Worm (Caenorhabditis elegans) whole organism, L1 larva: ENCODE measurements around the gene vps-29.

ENCODE experiments used
- C16A3.4 ChIP-seq: fragments of 150-350 bp; optimal IDR thresholded peaks from 2 replicates; lab custom pipeline; 2014; ENCODE audit warnings: missing biosample characterization, missing genetic modification characterization
- F16B12.6 ChIP-seq: fragments of 150-350 bp; optimal IDR thresholded peaks from 2 replicates; lab custom pipeline; 2014; ENCODE audit warnings: missing biosample characterization, missing genetic modification characterization
- aly-2 ChIP-seq: fragments of 150-350 bp; optimal IDR thresholded peaks from 2 replicates; lab custom pipeline; 2014; ENCODE audit warnings: missing biosample characterization, missing genetic modification characterization
- blmp-1 ChIP-seq: fragments of 150-350 bp; optimal IDR thresholded peaks from 2 replicates; lab custom pipeline; 2014; ENCODE audit warnings: missing biosample characterization, missing genetic modification characterization
- ceh-63 ChIP-seq: fragments of 200-800 bp; sonication (Bioruptor generic); optimal IDR thresholded peaks from 2 replicates; lab custom pipeline; 2018; ENCODE audit warnings: mild to moderate bottlenecking, missing genetic modification characterization, missing compliant biosample characterization
- efl-1 ChIP-seq, 4 experiments: fragments of 150-350 bp; optimal IDR thresholded peaks in 3 of 4; peaks in 1 of 4; 1 replicate in 1 of 4; 2 replicates in 3 of 4; lab custom pipeline; 2014; ENCODE audit warnings: missing biosample characterization in 2 of 4, missing genetic modification characterization in 2 of 4, missing genetic modification reagents in 2 of 4
- elt-2 ChIP-seq: sonication (generic microtip); optimal IDR thresholded peaks from 2 replicates; lab custom pipeline; 2016; ENCODE audit warnings: missing genetic modification characterization, mild to moderate bottlenecking, inconsistent platforms, missing compliant biosample characterization, missing genetic modification reagents
- elt-3 ChIP-seq, 6 experiments: fragments of 150-350 bp in 1 of 6; sonication (generic microtip); optimal IDR thresholded peaks; 2 replicates each; lab custom pipeline; 2017 to 2018; ENCODE audit warnings: missing biosample characterization in 6 of 6, missing genetic modification characterization in 6 of 6, inconsistent platforms in 1 of 6
- ets-5 ChIP-seq: fragments of 200-800 bp; sonication (Bioruptor generic); IDR thresholded peaks from 2 replicates; pipeline ENCODE4 v1.3.6; 2022; ENCODE audit warnings: missing genetic modification characterization, missing compliant biosample characterization
- fkh-4 ChIP-seq: sonication (generic microtip); optimal IDR thresholded peaks from 2 replicates; lab custom pipeline; 2016; ENCODE audit warnings: missing compliant biosample characterization, missing genetic modification characterization, borderline replicate concordance
- fkh-8 ChIP-seq: sonication (generic microtip); optimal IDR thresholded peaks from 2 replicates; lab custom pipeline; 2016; ENCODE audit warnings: mild to moderate bottlenecking, missing genetic modification characterization, missing compliant biosample characterization
- hlh-17 ChIP-seq: fragments of 200-800 bp; sonication (Bioruptor generic); optimal IDR thresholded peaks from 2 replicates; lab custom pipeline; 2018; ENCODE audit warnings: missing genetic modification characterization, mild to moderate bottlenecking, missing compliant biosample characterization, moderate library complexity, borderline replicate concordance
- hpl-2 ChIP-seq: fragments of 150-350 bp; optimal IDR thresholded peaks from 2 replicates; lab custom pipeline; 2014; ENCODE audit warnings: missing biosample characterization, missing genetic modification reagents, missing genetic modification characterization
- irx-1 ChIP-seq: sonication (generic microtip); optimal IDR thresholded peaks from 2 replicates; lab custom pipeline; 2016; ENCODE audit warnings: missing genetic modification characterization, missing compliant biosample characterization
- lin-14 ChIP-seq: fragments of 200-800 bp; sonication (Bioruptor generic); optimal IDR thresholded peaks from 2 replicates; lab custom pipeline; 2018; ENCODE audit warnings: mild to moderate bottlenecking, missing genetic modification characterization, moderate library complexity, missing compliant biosample characterization
- lin-15B ChIP-seq: fragments of 150-350 bp; sonication (generic microtip); optimal IDR thresholded peaks from 3 replicates; lab custom pipeline; 2014; ENCODE audit warnings: missing biosample characterization, missing genetic modification characterization
- lin-35 ChIP-seq, 2 experiments: fragments of 150-350 bp; optimal IDR thresholded peaks; 2 replicates each; lab custom pipeline; 2014; ENCODE audit warnings: missing biosample characterization in 2 of 2, missing genetic modification characterization in 2 of 2, missing genetic modification reagents in 2 of 2
- lir-3 ChIP-seq: sonication (generic microtip); optimal IDR thresholded peaks from 2 replicates; lab custom pipeline; 2016; ENCODE audit warnings: mild to moderate bottlenecking, missing genetic modification characterization, moderate library complexity, missing compliant biosample characterization; ENCODE audit not compliant: poor library complexity
- lsy-2 ChIP-seq, 2 experiments: fragments of 150-350 bp; optimal IDR thresholded peaks; 2 replicates each; lab custom pipeline; 2014; ENCODE audit warnings: missing biosample characterization in 2 of 2, missing genetic modification characterization in 2 of 2
- mdl-1 ChIP-seq, 2 experiments: fragments of 150-350 bp; optimal IDR thresholded peaks; 2 replicates each; lab custom pipeline; 2014 to 2017; ENCODE audit warnings: missing biosample characterization in 2 of 2, missing genetic modification characterization in 2 of 2, inconsistent platforms in 1 of 2
- mep-1 ChIP-seq: fragments of 150-350 bp; optimal IDR thresholded peaks from 2 replicates; lab custom pipeline; 2014; ENCODE audit warnings: missing biosample characterization, missing genetic modification characterization
- nhr-19 ChIP-seq: fragments of 200-800 bp; sonication (Bioruptor generic); conservative IDR thresholded peaks from 2 replicates; pipeline ENCODE4 v1.3.6; 2022; ENCODE audit warnings: missing genetic modification characterization, missing compliant biosample characterization
- nhr-47 ChIP-seq: sonication (generic microtip); optimal IDR thresholded peaks from 2 replicates; lab custom pipeline; 2016; ENCODE audit warnings: mild to moderate bottlenecking, missing genetic modification characterization, moderate library complexity, missing compliant biosample characterization
- nhr-85 ChIP-seq: sonication (generic microtip); peaks from one replicate; lab custom pipeline; 2016; ENCODE audit warnings: missing genetic modification characterization, inconsistent platforms, missing compliant biosample characterization
- nhr-90 ChIP-seq: sonication (generic microtip); optimal IDR thresholded peaks from 2 replicates; lab custom pipeline; 2016; ENCODE audit warnings: mild to moderate bottlenecking, missing genetic modification characterization, missing compliant biosample characterization; ENCODE audit not compliant: poor library complexity
- pag-3 ChIP-seq: sonication (generic microtip); optimal IDR thresholded peaks from 2 replicates; lab custom pipeline; 2017; ENCODE audit warnings: missing genetic modification characterization, mild to moderate bottlenecking, missing compliant biosample characterization, antibody characterized with exemption, borderline replicate concordance; ENCODE audit not compliant: insufficient read depth
- pax-3 ChIP-seq: fragments of 200-800 bp; sonication (Bioruptor generic); optimal IDR thresholded peaks from 2 replicates; lab custom pipeline; 2018; ENCODE audit warnings: mild to moderate bottlenecking, missing genetic modification characterization, moderate library complexity, missing compliant biosample characterization
- pqm-1 ChIP-seq: sonication (generic microtip); optimal IDR thresholded peaks from 3 replicates; lab custom pipeline; 2017; ENCODE audit warnings: missing biosample characterization, missing genetic modification characterization
- rnt-1 ChIP-seq: sonication (generic microtip); optimal IDR thresholded peaks from 2 replicates; lab custom pipeline; 2016; ENCODE audit warnings: mild to moderate bottlenecking, missing genetic modification characterization, moderate library complexity, missing compliant biosample characterization
- snu-23 ChIP-seq: sonication (generic microtip); optimal IDR thresholded peaks from 2 replicates; lab custom pipeline; 2016; ENCODE audit warnings: missing genetic modification characterization, missing compliant biosample characterization
- tbx-2 ChIP-seq: sonication (generic microtip); optimal IDR thresholded peaks from 2 replicates; lab custom pipeline; 2016; ENCODE audit warnings: missing genetic modification characterization, missing compliant biosample characterization
- unc-30 ChIP-seq: sonication (generic microtip); optimal IDR thresholded peaks from 2 replicates; lab custom pipeline; 2017; ENCODE audit warnings: missing biosample characterization, missing genetic modification characterization
- unc-62 ChIP-seq: fragments of 150-350 bp; optimal IDR thresholded peaks from 2 replicates; lab custom pipeline; 2014; ENCODE audit warnings: missing biosample characterization, missing genetic modification reagents, missing genetic modification characterization
- unc-98 ChIP-seq: fragments of 200-800 bp; sonication (Bioruptor generic); IDR thresholded peaks from 2 replicates; pipeline ENCODE4 v1.3.6; 2022; ENCODE audit warnings: missing genetic modification characterization, missing compliant biosample characterization
- ztf-4 ChIP-seq: fragments of 150-350 bp; optimal IDR thresholded peaks from 2 replicates; lab custom pipeline; 2014; ENCODE audit warnings: missing biosample characterization, missing genetic modification characterization

vps-29 gene

ce11 chrIII:10136778-10137177 lies 23.9 kb upstream of the vps-29 start, which contains the start of gene ZK1128.7 (continued):
- TF ChIP-seq snu-23 (GFP tag; lab: Kevin White, UChicago), result no peak
- TF ChIP-seq lin-14, result peak; percentile 32
- TF ChIP-seq C16A3.4, result no peak
- no peak for TF ChIP-seq lir-3 (tag; lab: Kevin White, UChicago)
- no peak for TF ChIP-seq fkh-4 (tag; lab: Kevin White, UChicago)
- TF ChIP-seq nhr-90 (tag; lab: Kevin White, UChicago), result no peak
- TF ChIP-seq pag-3 (tag; lab: Kevin White, UChicago), result no peak
- TF ChIP-seq nhr-47 (tag; lab: Kevin White, UChicago), result no peak
- no peak for TF ChIP-seq hpl-2 (GFP tag; lab: Kevin White, UChicago)
- TF ChIP-seq ets-5 (GFP tag; lab: Robert Waterston, UW), result no peak
- TF ChIP-seq fkh-8 (tag; lab: Kevin White, UChicago), result peak; percentile 5
- peak in 1 of 2 experiments; percentile 16 for TF ChIP-seq lsy-2 (tag; optimal IDR thresholded peaks at IDR 0.05; lab: Kevin White, UChicago)
- TF ChIP-seq hlh-17 (GFP tag; lab: Kevin White, UChicago), result no peak
- TF ChIP-seq blmp-1 (tag; lab: Kevin White, UChicago), result peak; percentile 81
- TF ChIP-seq unc-98, result no peak
- TF ChIP-seq tbx-2 (tag; lab: Kevin White, UChicago), result no peak
- TF ChIP-seq rnt-1 (tag; lab: Kevin White, UChicago), result no peak
- no peak for TF ChIP-seq ztf-4 (tag; lab: Kevin White, UChicago)
- no peak for TF ChIP-seq elt-2 (tag; lab: Kevin White, UChicago)

ce11 chrIII:10134517-10134916 lies 21.7 kb upstream of the vps-29 start:
- TF ChIP-seq pqm-1 (tag; lab: Kevin White, UChicago), result peak; percentile 13
- TF ChIP-seq mdl-1 (tag; optimal IDR thresholded peaks at IDR 0.05; lab: Kevin White, UChicago), result no peak
- TF ChIP-seq ztf-4 (tag; lab: Kevin White, UChicago), result no peak

ce11 chrIII:10132495-10133450 lies 19.9 kb upstream of the vps-29 start:
- TF ChIP-seq lin-15B (tag; lab: Kevin White, UChicago) (no peak), nhr-19 (GFP tag; lab: Robert Waterston, UW) (peak; percentile 45), elt-3 (tag; optimal IDR thresholded peaks at IDR 0.05; lab: Kevin White, UChicago) (peak in 2 of 6 experiments; percentile 13 to 37), aly-2 (no peak), ceh-63 (GFP tag; lab: Kevin White, UChicago) (no peak), F16B12.6 (tag; lab: Kevin White, UChicago) (no peak), unc-30 (tag; lab: Kevin White, UChicago) (no peak), nhr-85 (tag; lab: Kevin White, UChicago) (peak; percentile 70), lin-35 (GFP tag; optimal IDR thresholded peaks at IDR 0.05; lab: Kevin White, UChicago) (peak in 1 of 2 experiments; percentile 60), lsy-2 (tag; optimal IDR thresholded peaks at IDR 0.05; lab: Kevin White, UChicago) (peak in 1 of 2 experiments; percentile 27), lin-14 (peak; percentile 65), blmp-1 (tag; lab: Kevin White, UChicago) (peak; percentile 90), elt-2 (tag; lab: Kevin White, UChicago) (peak; percentile 57), efl-1 (optimal IDR thresholded peaks at IDR 0.05; lab: Kevin White, UChicago) (peak; percentile 34 to 35), efl-1 (GFP tag; optimal IDR thresholded peaks at IDR 0.05 in 1 of 2; lab: Kevin White, UChicago) (peak in 1 of 2 experiments; percentile 91), irx-1 (no peak), pax-3 (tag; lab: Kevin White, UChicago) (peak; percentile 20), mep-1 (tag; lab: Kevin White, UChicago) (peak; percentile 20), unc-62 (GFP tag; lab: Kevin White, UChicago) (no peak)
- TF ChIP-seq, all 84 proteins: peak for 11
